Worm (Caenorhabditis elegans): ENCODE data around the gene tomm-20.

- TF ChIP-seq unc-39 (tag; optimal IDR thresholded peaks at IDR 0.05) (no peak), R02D3.7 (tag; optimal IDR thresholded peaks at IDR 0.05) (no peak), zag-1 (tag; optimal IDR thresholded peaks at IDR 0.05) (no peak), lsy-2 (tag; optimal IDR thresholded peaks at IDR 0.05) (no peak), blmp-1 (tag; optimal IDR thresholded peaks at IDR 0.05; ENCODE audit: insufficient read depth) (peak; percentile 41), nhr-129 (tag; optimal IDR thresholded peaks at IDR 0.05) (no peak), aly-2 (tag; optimal IDR thresholded peaks at IDR 0.05) (no peak)
Measured at ce11 chrV:12351842-12352241, 8.6 kb upstream of the tomm-20 start.

Measured in whole organism, L2 larva.